Worm (Caenorhabditis elegans) whole organism, L4 larva: ENCODE results near the gene T26E4.2.

Source experiments
- aha-1 ChIP-seq: fragments of 150-350 bp; peaks from one replicate; lab custom pipeline; 2014; ENCODE audit warnings: missing biosample characterization, missing genetic modification characterization
- ama-1 ChIP-seq: fragments of 150-350 bp; optimal IDR thresholded peaks from 2 replicates; lab custom pipeline; 2014; ENCODE audit warnings: inconsistent platforms, mixed read lengths
- ces-1 ChIP-seq: fragments of 150-350 bp; sonication (generic microtip); optimal IDR thresholded peaks from 4 replicates; lab custom pipeline; 2014; ENCODE audit warnings: missing biosample characterization, missing genetic modification reagents, missing genetic modification characterization
- lir-3 ChIP-seq: sonication (generic microtip); optimal IDR thresholded peaks from 2 replicates; lab custom pipeline; 2016; ENCODE audit warnings: mild to moderate bottlenecking, missing genetic modification characterization, missing compliant biosample characterization
- mes-2 ChIP-seq: sonication (generic microtip); optimal IDR thresholded peaks from 2 replicates; lab custom pipeline; 2016; ENCODE audit warnings: missing genotype, mild to moderate bottlenecking, missing genetic modification characterization, missing compliant biosample characterization; ENCODE audit not compliant: poor library complexity, severe bottlenecking
- spr-1 ChIP-seq: sonication (generic microtip); optimal IDR thresholded peaks from 2 replicates; lab custom pipeline; 2016; ENCODE audit warnings: mild to moderate bottlenecking, missing genetic modification characterization, missing compliant biosample characterization
- unc-62 ChIP-seq, 3 experiments: fragments of 150-350 bp in 1 of 3; sonication (generic microtip); optimal IDR thresholded peaks in 2 of 3; peaks in 1 of 3; 1 replicate in 1 of 3; 2 replicates in 2 of 3; lab custom pipeline; 2014 to 2017; ENCODE audit warnings: missing biosample characterization in 3 of 3, missing genetic modification characterization in 3 of 3, missing genetic modification reagents in 3 of 3, missing genotype in 1 of 3

- peak in 1 of 2 experiments; percentile 49 for TF ChIP-seq unc-62 (GFP tag; optimal IDR thresholded peaks at IDR 0.05 in 1 of 2; lab: Kevin White, UChicago)
- no peak for TF ChIP-seq unc-62 (tag; optimal IDR thresholded peaks at IDR 0.05; lab: Kevin White, UChicago)
- TF ChIP-seq ama-1 (lab: Kevin White, UChicago): no peak
- no peak for TF ChIP-seq lir-3 (tag; lab: Kevin White, UChicago)
- no peak for TF ChIP-seq mes-2 (tag; lab: Kevin White, UChicago)
- no peak for TF ChIP-seq aha-1
- no peak for TF ChIP-seq ces-1
- TF ChIP-seq spr-1 (tag; lab: Kevin White, UChicago): no peak
Observed at ce11 chrV:15798108-15798507, 16.9 kb downstream of the T26E4.2 start, which contains the start of gene T26E4.10.
